Worm (Caenorhabditis elegans) whole organism, early embryonic: ENCODE results near the gene pepm-1.

Experiments used
- B0310.2 ChIP-seq: sonication (generic microtip); optimal IDR thresholded peaks from 2 replicates; lab custom pipeline; 2016; ENCODE audit warnings: mild to moderate bottlenecking, missing genetic modification characterization, missing compliant biosample characterization
- F13C5.2 ChIP-seq: sonication (generic microtip); optimal IDR thresholded peaks from 2 replicates; lab custom pipeline; 2017; ENCODE audit warnings: mild to moderate bottlenecking, missing genetic modification characterization, inconsistent platforms, missing compliant biosample characterization
- aly-1 ChIP-seq: sonication (generic microtip); optimal IDR thresholded peaks from 2 replicates; lab custom pipeline; 2016; ENCODE audit warnings: missing genetic modification characterization, missing compliant biosample characterization
- ama-1 ChIP-seq: fragments of 150-350 bp; optimal IDR thresholded peaks from 2 replicates; lab custom pipeline; 2014
- ceh-13 ChIP-seq: fragments of 200-800 bp; sonication (Bioruptor generic); optimal IDR thresholded peaks from 2 replicates; lab custom pipeline; 2018; ENCODE audit warnings: mild to moderate bottlenecking, missing genetic modification characterization, missing compliant biosample characterization
- ceh-36 ChIP-seq: sonication (generic microtip); optimal IDR thresholded peaks from 2 replicates; lab custom pipeline; 2016; ENCODE audit warnings: missing genetic modification characterization, inconsistent platforms, missing compliant biosample characterization
- ets-7 ChIP-seq: sonication (generic microtip); optimal IDR thresholded peaks from 2 replicates; lab custom pipeline; 2016; ENCODE audit warnings: missing genotype, missing genetic modification characterization, missing compliant biosample characterization
- flt-1 ChIP-seq: fragments of 200-800 bp; sonication (Bioruptor generic); IDR thresholded peaks from 2 replicates; pipeline ENCODE4 v1.3.6; 2022; ENCODE audit warnings: missing genetic modification characterization, missing compliant biosample characterization
- hmbx-1 ChIP-seq: sonication (generic microtip); optimal IDR thresholded peaks from 2 replicates; lab custom pipeline; 2016; ENCODE audit warnings: mild to moderate bottlenecking, missing genetic modification characterization, missing compliant biosample characterization
- hmg-4 ChIP-seq: fragments of 200-800 bp; sonication (Bioruptor generic); optimal IDR thresholded peaks from 2 replicates; lab custom pipeline; 2018; ENCODE audit warnings: mild to moderate bottlenecking, missing genetic modification characterization, missing compliant biosample characterization
- hnd-1 ChIP-seq: sonication (generic microtip); optimal IDR thresholded peaks from 2 replicates; lab custom pipeline; 2016; ENCODE audit warnings: missing genetic modification characterization, missing compliant biosample characterization
- pes-1 ChIP-seq: fragments of 200-800 bp; sonication (Bioruptor generic); IDR thresholded peaks from 2 replicates; pipeline ENCODE4 v1.3.6; 2022; ENCODE audit warnings: missing genetic modification reagents, missing genetic modification characterization, missing compliant biosample characterization
- scrt-1 ChIP-seq: fragments of 200-800 bp; sonication (Bioruptor generic); IDR thresholded peaks from 2 replicates; pipeline ENCODE4 v1.3.6; 2022; ENCODE audit warnings: missing genetic modification characterization, missing compliant biosample characterization
- sea-1 ChIP-seq: fragments of 200-800 bp; sonication (Bioruptor generic); conservative IDR thresholded peaks from 2 replicates; pipeline ENCODE4 v1.3.6; 2022; ENCODE audit warnings: missing genetic modification characterization, missing compliant biosample characterization
- tbx-11 ChIP-seq: fragments of 200-800 bp; sonication (Bioruptor generic); IDR thresholded peaks from 2 replicates; pipeline ENCODE4 v1.3.6; 2022; ENCODE audit warnings: missing genetic modification characterization, missing compliant biosample characterization
- tbx-37 ChIP-seq: fragments of 200-800 bp; sonication (Bioruptor generic); conservative IDR thresholded peaks from 2 replicates; pipeline ENCODE4 v1.3.6; 2022; ENCODE audit warnings: missing genetic modification reagents, missing genetic modification characterization, missing compliant biosample characterization
- tra-4 ChIP-seq: sonication (generic microtip); optimal IDR thresholded peaks from 2 replicates; lab custom pipeline; 2017; ENCODE audit warnings: missing genetic modification characterization, missing compliant biosample characterization

The pepm-1 gene

ce11 chrV:14328806-14329205 lies at the start of gene pepm-1:
Gene pepm-1, plus strand, starts transcription at chrV:14329106.
- TF ChIP-seq tbx-11 (no peak), ets-7 (tag; lab: Kevin White, UChicago) (no peak), ama-1 (lab: Kevin White, UChicago) (no peak), flt-1 (GFP tag; lab: Robert Waterston, UW) (no peak), hnd-1 (tag; lab: Kevin White, UChicago) (no peak), F13C5.2 (tag; lab: Kevin White, UChicago) (no peak), tbx-37 (GFP tag; lab: Robert Waterston, UW) (no peak), hmbx-1 (no peak), aly-1 (no peak), sea-1 (GFP tag; lab: Robert Waterston, UW) (no peak)

DNA sequence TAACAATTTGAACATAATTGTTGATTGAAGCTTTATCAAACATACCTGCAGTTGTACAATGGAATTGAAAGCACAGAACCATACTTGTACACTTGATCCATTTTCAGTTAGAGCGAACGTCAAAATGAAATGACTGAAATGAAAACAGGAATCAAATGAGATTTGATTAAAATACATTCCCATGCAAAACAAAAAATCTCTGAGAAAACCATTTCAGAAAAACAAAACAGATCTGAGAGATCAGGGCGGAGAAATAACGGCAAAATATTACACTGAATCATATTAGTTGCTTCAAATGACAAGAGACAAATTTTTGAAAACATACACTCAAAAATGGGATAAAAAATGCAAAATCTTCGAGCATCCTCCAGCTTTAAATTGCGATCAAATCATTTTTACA lies 49.1 kb upstream of the pepm-1 start, which contains the start of gene srt-33:
Gene srt-33 (minus strand): TSS at position 101 of the 400 bp plus-strand sequence.
- TF ChIP-seq aly-1 (no peak), hnd-1 (tag; lab: Kevin White, UChicago) (no peak), ceh-36 (tag; lab: Kevin White, UChicago) (no peak), B0310.2 (tag; lab: Kevin White, UChicago) (no peak), ama-1 (lab: Kevin White, UChicago) (no peak), tbx-37 (GFP tag; lab: Robert Waterston, UW) (no peak), hmbx-1 (no peak), scrt-1 (no peak), ets-7 (tag; lab: Kevin White, UChicago) (no peak), sea-1 (GFP tag; lab: Robert Waterston, UW) (no peak), tra-4 (tag; lab: Kevin White, UChicago) (no peak), F13C5.2 (tag; lab: Kevin White, UChicago) (no peak), ceh-13 (GFP tag; lab: Kevin White, UChicago) (no peak), tbx-11 (no peak), flt-1 (GFP tag; lab: Robert Waterston, UW) (no peak)

DNA sequence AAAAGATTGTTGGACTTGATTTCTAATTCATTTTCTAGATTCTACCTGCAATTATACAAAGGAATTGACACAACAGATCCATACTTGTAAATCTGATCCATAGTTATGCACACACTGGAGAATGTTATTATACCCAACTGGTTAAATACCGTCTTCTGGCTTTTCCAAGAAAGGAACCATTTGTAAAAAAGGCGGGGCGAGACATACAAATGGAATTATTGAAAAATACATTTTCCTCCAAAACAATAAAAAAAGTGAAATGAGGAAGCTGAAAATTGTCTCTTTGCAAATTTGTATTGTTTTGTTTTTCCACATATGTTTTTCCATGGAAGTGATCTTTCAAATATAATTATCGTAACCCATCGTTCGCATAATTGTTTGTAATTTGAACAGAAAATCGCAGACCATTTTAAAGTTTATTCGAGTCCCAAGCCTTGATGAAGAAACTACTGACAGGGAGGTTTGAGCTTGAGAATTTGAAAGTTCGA lies 46.6 kb upstream of the pepm-1 start, which contains the start of the genes srt-74 and F40G12.9:
Gene srt-74 (minus strand): TSS at position 101 of the 488 bp plus-strand sequence.
Gene F40G12.9 (plus strand): TSS at position 438 of the 488 bp plus-strand sequence.
- TF ChIP-seq hmg-4 (GFP tag; lab: Kevin White, UChicago) (no peak), ceh-36 (tag; lab: Kevin White, UChicago) (no peak)

DNA sequence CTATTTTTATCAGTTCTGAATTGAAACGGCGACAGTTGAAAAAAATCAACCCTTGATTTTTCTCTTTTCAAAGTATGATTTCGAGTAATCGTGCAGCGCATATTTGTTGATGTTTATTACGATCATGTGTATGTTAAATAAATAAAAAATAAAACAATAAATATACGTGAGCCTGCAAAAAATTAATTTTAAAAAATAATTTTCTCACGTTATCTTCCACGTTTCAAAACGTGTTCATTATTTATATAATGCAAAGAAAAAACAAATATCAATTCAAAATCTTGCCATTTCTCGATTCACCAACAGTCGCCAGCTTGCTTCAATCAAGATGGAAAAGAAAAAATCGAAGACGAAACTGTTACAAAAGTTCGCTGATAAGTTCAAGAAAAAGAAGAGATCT lies 45.7 kb upstream of the pepm-1 start, which contains the start of gene F40G12.10:
Gene F40G12.10 (plus strand): TSS at position 301 of the 400 bp plus-strand sequence.
- TF ChIP-seq ets-7 (tag; lab: Kevin White, UChicago) = no peak
- no peak for TF ChIP-seq sea-1 (GFP tag; lab: Robert Waterston, UW)
- no peak for TF ChIP-seq tbx-11
- no peak for TF ChIP-seq F13C5.2 (tag; lab: Kevin White, UChicago)
- no peak for TF ChIP-seq tbx-37 (GFP tag; lab: Robert Waterston, UW)
- no peak for TF ChIP-seq aly-1
- no peak for TF ChIP-seq ama-1 (lab: Kevin White, UChicago)
- TF ChIP-seq hmbx-1 = no peak

- TF ChIP-seq B0310.2 (tag; lab: Kevin White, UChicago) (no peak), tra-4 (tag; lab: Kevin White, UChicago) (no peak), F13C5.2 (tag; lab: Kevin White, UChicago) (no peak), ama-1 (lab: Kevin White, UChicago) (no peak), aly-1 (no peak), hmg-4 (GFP tag; lab: Kevin White, UChicago) (no peak), sea-1 (GFP tag; lab: Robert Waterston, UW) (no peak), ceh-36 (tag; lab: Kevin White, UChicago) (no peak), scrt-1 (no peak), flt-1 (GFP tag; lab: Robert Waterston, UW) (no peak), ets-7 (tag; lab: Kevin White, UChicago) (no peak), pes-1 (GFP tag; lab: Robert Waterston, UW) (no peak), tbx-11 (no peak), tbx-37 (GFP tag; lab: Robert Waterston, UW) (no peak), hmbx-1 (no peak), hnd-1 (tag; lab: Kevin White, UChicago) (no peak), ceh-13 (GFP tag; lab: Kevin White, UChicago) (no peak)
Observed at ce11 chrV:14285803-14286202, 43.1 kb upstream of the pepm-1 start, which contains the start of gene F40G12.11. Gene F40G12.11, plus strand, starts transcription at chrV:14286171.

DNA sequence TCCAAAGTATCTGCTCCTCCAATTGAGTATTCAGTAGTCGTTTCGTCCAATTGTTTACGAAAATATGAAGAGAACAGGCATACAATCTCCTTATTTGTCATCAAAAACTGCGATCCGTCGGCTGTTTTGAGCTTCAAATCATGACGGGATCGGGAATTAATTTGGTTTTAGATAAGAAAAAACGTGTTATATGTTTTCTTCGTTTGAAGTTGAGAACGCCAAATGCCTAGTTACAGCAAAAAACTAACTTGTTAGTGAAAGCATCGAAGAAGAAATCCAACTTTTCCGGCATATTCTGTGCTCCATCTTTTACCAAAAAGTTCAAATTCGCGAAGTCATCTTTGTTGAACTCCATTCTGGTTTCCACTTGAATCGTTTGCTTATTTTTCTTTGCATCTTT lies 39.5 kb upstream of the pepm-1 start, which contains the start of gene F14D7.1:
Gene F14D7.1 (minus strand): TSS at position 101 of the 400 bp plus-strand sequence.
- no peak for TF ChIP-seq pes-1 (GFP tag; lab: Robert Waterston, UW)
- no peak for TF ChIP-seq tbx-11
- TF ChIP-seq B0310.2 (tag; lab: Kevin White, UChicago) = no peak
- TF ChIP-seq tbx-37 (GFP tag; lab: Robert Waterston, UW) = no peak
- no peak for TF ChIP-seq tra-4 (tag; lab: Kevin White, UChicago)
- TF ChIP-seq F13C5.2 (tag; lab: Kevin White, UChicago) = no peak
- TF ChIP-seq flt-1 (GFP tag; lab: Robert Waterston, UW) = no peak
- no peak for TF ChIP-seq scrt-1
- TF ChIP-seq ceh-36 (tag; lab: Kevin White, UChicago) = no peak
- TF ChIP-seq sea-1 (GFP tag; lab: Robert Waterston, UW) = no peak
- no peak for TF ChIP-seq aly-1
- TF ChIP-seq ama-1 (lab: Kevin White, UChicago) = no peak
- TF ChIP-seq hmg-4 (GFP tag; lab: Kevin White, UChicago) = no peak
- no peak for TF ChIP-seq ceh-13 (GFP tag; lab: Kevin White, UChicago)
- TF ChIP-seq hnd-1 (tag; lab: Kevin White, UChicago) = no peak

- TF ChIP-seq pes-1 (GFP tag; lab: Robert Waterston, UW) = no peak
- TF ChIP-seq flt-1 (GFP tag; lab: Robert Waterston, UW) = no peak
- no peak for TF ChIP-seq ama-1 (lab: Kevin White, UChicago)
- no peak for TF ChIP-seq scrt-1
- no peak for TF ChIP-seq hmg-4 (GFP tag; lab: Kevin White, UChicago)
- no peak for TF ChIP-seq B0310.2 (tag; lab: Kevin White, UChicago)
Observed at ce11 chrV:14290636-14291035, 38.3 kb upstream of the pepm-1 start, which contains the start of gene F14D7.18. Gene F14D7.18, minus strand, starts transcription at chrV:14290736.
